Fruit fly (Drosophila melanogaster) whole organism, embryonic: ENCODE data around the gene bt.

Experiments
- CG9215 ChIP-seq: fragments of 200-800 bp; sonication (Bioruptor generic); IDR thresholded peaks from 2 replicates; pipeline ENCODE4 v1.3.6; 2022; ENCODE audit warnings: missing biosample characterization, missing genetic modification characterization
- CG9609 ChIP-seq: fragments of 200-800 bp; sonication (Bioruptor generic); optimal IDR thresholded peaks from 3 replicates; lab custom pipeline; 2016; ENCODE audit warnings: missing biosample characterization, missing genetic modification characterization
- vnd ChIP-seq: fragments of 200-800 bp; sonication (Bioruptor generic); IDR thresholded peaks from 3 replicates; pipeline ENCODE4 v1.3.6; 2022; ENCODE audit warnings: missing biosample characterization, missing genetic modification characterization; ENCODE audit not compliant: partially characterized antibody

DNA sequence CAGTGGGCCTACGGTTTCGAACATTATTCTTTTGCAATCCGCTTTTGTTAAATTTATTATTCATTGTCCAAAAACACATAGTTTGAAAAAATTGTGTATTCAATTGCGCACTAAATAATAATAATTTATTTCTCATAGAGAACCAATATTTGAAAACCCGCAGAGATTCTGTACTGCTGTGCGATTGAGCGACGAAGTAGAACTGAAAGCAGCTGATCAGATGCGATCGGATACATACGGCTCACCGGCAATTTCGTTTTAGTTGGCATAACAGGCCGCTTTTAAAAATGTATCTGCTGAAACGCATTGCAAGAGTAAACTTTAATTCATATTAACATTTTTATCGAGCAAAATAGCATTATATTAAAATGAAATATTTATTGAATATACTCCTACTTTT lies 28.4 kb upstream of the bt start, which contains the start of gene myo:
- TF ChIP-seq vnd (GFP tag; lab: Robert Waterston, UW) (no peak), CG9215 (GFP tag; lab: Robert Waterston, UW) (no peak), CG9609 (GFP tag; lab: Kevin White, UChicago) (no peak)
